Worm (Caenorhabditis elegans) whole organism, late embryonic: Measurements from ENCODE around the gene F16B4.4.

Source experiments
- T23F11.4 ChIP-seq: fragments of 200-800 bp; sonication (Bioruptor generic); optimal IDR thresholded peaks from 2 replicates; lab custom pipeline; 2018; ENCODE audit warnings: mild to moderate bottlenecking, missing genetic modification characterization, missing compliant biosample characterization
- fkh-10 ChIP-seq: fragments of 150-350 bp; optimal IDR thresholded peaks from 2 replicates; lab custom pipeline; 2014; ENCODE audit warnings: missing biosample characterization, missing genetic modification reagents, missing genetic modification characterization
- hlh-15 ChIP-seq: sonication (generic microtip); optimal IDR thresholded peaks from 2 replicates; lab custom pipeline; 2016; ENCODE audit warnings: missing genetic modification characterization, missing compliant biosample characterization
- madf-2 ChIP-seq: sonication (generic microtip); optimal IDR thresholded peaks from 2 replicates; lab custom pipeline; 2017; ENCODE audit warnings: missing genetic modification characterization, missing compliant biosample characterization
- pha-4 ChIP-seq: fragments of 150-350 bp; optimal IDR thresholded peaks from 2 replicates; lab custom pipeline; 2018; ENCODE audit warnings: missing biosample characterization, missing genetic modification reagents, missing genetic modification characterization
- pros-1 ChIP-seq: fragments of 150-350 bp; optimal IDR thresholded peaks from 2 replicates; lab custom pipeline; 2014; ENCODE audit warnings: missing biosample characterization, missing genetic modification reagents, missing genetic modification characterization

DNA sequence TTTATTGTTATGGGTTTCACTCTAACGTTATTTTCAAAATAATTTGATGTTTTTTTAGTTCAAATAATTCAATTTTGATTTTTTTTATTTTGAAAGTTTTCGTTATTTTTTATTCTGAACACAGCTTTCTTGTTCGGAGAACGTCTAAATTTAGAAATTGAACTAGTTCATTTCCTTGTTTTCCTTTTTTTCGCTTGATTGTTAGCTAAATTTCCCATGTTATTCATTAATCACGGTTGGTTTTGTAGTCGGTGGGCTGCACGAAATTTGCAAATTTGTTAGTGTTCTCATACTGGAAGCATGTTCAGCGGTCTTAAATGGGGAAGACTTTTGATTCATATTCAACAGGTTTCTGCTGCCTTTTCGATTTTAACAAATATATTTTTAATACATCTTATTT lies 42.0 kb downstream of the F16B4.4 start, which contains the start of gene str-222:
- no peak for TF ChIP-seq T23F11.4 (GFP tag; lab: Kevin White, UChicago)
- TF ChIP-seq pros-1 (tag; lab: Kevin White, UChicago) = no peak
- TF ChIP-seq madf-2 = no peak
- TF ChIP-seq pha-4 (tag; lab: Kevin White, UChicago) = no peak
- TF ChIP-seq hlh-15 (tag; lab: Kevin White, UChicago) = no peak
- no peak for TF ChIP-seq fkh-10 (GFP tag; lab: Kevin White, UChicago)
